Worm (Caenorhabditis elegans): ENCODE measurements around the gene vhl-1.

- no peak for TF ChIP-seq F49E8.2 (tag; optimal IDR thresholded peaks at IDR 0.05; ENCODE audit: borderline replicate concordance)
- no peak for TF ChIP-seq dpl-1 (GFP tag; optimal IDR thresholded peaks at IDR 0.05)
- TF ChIP-seq skn-1 (tag; optimal IDR thresholded peaks at IDR 0.05): no peak
- no peak for TF ChIP-seq nhr-77 (tag; optimal IDR thresholded peaks at IDR 0.05)
- TF ChIP-seq ceh-62 (tag; optimal IDR thresholded peaks at IDR 0.05): no peak
- no peak for TF ChIP-seq ceh-44 (GFP tag; IDR thresholded peaks at IDR 0.05)
- TF ChIP-seq madf-5 (GFP tag; IDR thresholded peaks at IDR 0.05): no peak
- no peak for TF ChIP-seq egl-27 (tag; optimal IDR thresholded peaks at IDR 0.05)
- TF ChIP-seq nhr-102 (tag; optimal IDR thresholded peaks at IDR 0.05): no peak
- TF ChIP-seq R02D3.7 (tag; optimal IDR thresholded peaks at IDR 0.05): no peak
- TF ChIP-seq mdt-29 (GFP tag; IDR thresholded peaks at IDR 0.05): no peak
Observed at ce11 chrX:11337783-11338182, 30.6 kb downstream of the vhl-1 start, which contains the start of gene gcy-9.

Data from whole organism, L4 larva.